Worm (Caenorhabditis elegans): ENCODE data around the gene Y51H4A.936.
"Not testable (repeated sequence)": the region's sequence is repeated elsewhere in the genome, so short reads cannot be mapped to it uniquely, and the experiment has no call there.

ce11 chrIV:16592860-16593259, 36.3 kb upstream of the Y51H4A.936 start:
- TF ChIP-seq F23B12.7 (tag; optimal IDR thresholded peaks at IDR 0.05; ENCODE audit: insufficient read depth); B0261.1 (tag; optimal IDR thresholded peaks at IDR 0.05); sptf-2 (GFP tag; optimal IDR thresholded peaks at IDR 0.05); Y79H2A.3 (GFP tag; conservative IDR thresholded peaks at IDR 0.05): not testable (repeated sequence)
- peak; percentile 19 for TF ChIP-seq snpc-1.3 (tag; optimal IDR thresholded peaks at IDR 0.05; ENCODE audit: insufficient read depth)

Measured in whole organism, young adult.